Fruit fly (Drosophila melanogaster): ENCODE data around the gene CREG.

CREG gene

dm6 chr3R:17401289-17401752 is 6.9 kb upstream of the CREG start (continued):
- TF ChIP-seq Hand (GFP tag; optimal IDR thresholded peaks at IDR 0.05) (no peak), CG1792 (GFP tag; optimal IDR thresholded peaks at IDR 0.05) (no peak), sd (tag; optimal IDR thresholded peaks at IDR 0.05) (peak; percentile 24), ato (GFP tag; IDR thresholded peaks at IDR 0.05; ENCODE audit: partially characterized antibody) (peak; percentile 81), Dad (GFP tag; optimal IDR thresholded peaks at IDR 0.05) (no peak), CG8281 (tag; optimal IDR thresholded peaks at IDR 0.05) (no peak), stwl (tag; optimal IDR thresholded peaks at IDR 0.05) (peak; percentile 81), CG11398 (GFP tag; optimal IDR thresholded peaks at IDR 0.05) (no peak), CG9876 (GFP tag; optimal IDR thresholded peaks at IDR 0.05) (peak; percentile 52), CG6813 (GFP tag; optimal IDR thresholded peaks at IDR 0.05) (no peak), Usf (GFP tag; optimal IDR thresholded peaks at IDR 0.05) (no peak), h (optimal IDR thresholded peaks at IDR 0.05) (no peak), cwo (GFP tag; optimal IDR thresholded peaks at IDR 0.05) (no peak), crp (GFP tag; optimal IDR thresholded peaks at IDR 0.05) (peak in 1 of 2 experiments; percentile 12), pan (optimal IDR thresholded peaks at IDR 0.05) (no peak), pan (GFP tag; optimal IDR thresholded peaks at IDR 0.05 in 1 of 2, IDR thresholded peaks at IDR 0.05 in 1 of 2) (peak in 1 of 2 experiments; percentile 58), inv (GFP tag; IDR thresholded peaks at IDR 0.05; ENCODE audit: partially characterized antibody) (peak; percentile 79), sc (optimal IDR thresholded peaks at IDR 0.05) (no peak), sc (GFP tag; optimal IDR thresholded peaks at IDR 0.05) (no peak), Adf1 (GFP tag; IDR thresholded peaks at IDR 0.05) (no peak), CG6272 (GFP tag; IDR thresholded peaks at IDR 0.05) (peak; percentile 45; the same call in 1 of the 2 replicates), NfI (GFP tag; optimal IDR thresholded peaks at IDR 0.05) (peak; percentile 69), org-1 (GFP tag; optimal IDR thresholded peaks at IDR 0.05) (no peak), CG5180 (GFP tag; optimal IDR thresholded peaks at IDR 0.05) (no peak), dysf (GFP tag; IDR thresholded peaks at IDR 0.05) (0 out of 3 replicates have a peak, but pooled peaks have one; percentile 24), ara (GFP tag; IDR thresholded peaks at IDR 0.05) (no peak), CG8359 (GFP tag; optimal IDR thresholded peaks at IDR 0.05; ENCODE audit: borderline replicate concordance) (no peak), bab2 (GFP tag; optimal IDR thresholded peaks at IDR 0.05) (peak; percentile 37), CG6791 (GFP tag; IDR thresholded peaks at IDR 0.05; ENCODE audit: partially characterized antibody) (peak; percentile 85), gce (GFP tag; IDR thresholded peaks at IDR 0.05) (no peak), CG33213 (GFP tag; optimal IDR thresholded peaks at IDR 0.05) (peak; percentile 4), Oli (tag; optimal IDR thresholded peaks at IDR 0.05) (peak; percentile 55), zf30C (GFP tag; optimal IDR thresholded peaks at IDR 0.05) (no peak), salm (tag; optimal IDR thresholded peaks at IDR 0.05) (no peak), lab (GFP tag; optimal IDR thresholded peaks at IDR 0.05) (peak; percentile 13), Taf1 (GFP tag; IDR thresholded peaks at IDR 0.05) (no peak), CG11696 (GFP tag; IDR thresholded peaks at IDR 0.05) (no peak), dmrt99B (tag; optimal IDR thresholded peaks at IDR 0.05) (peak; percentile 47), Deaf1 (tag; optimal IDR thresholded peaks at IDR 0.05) (peak; percentile 2), CG5953 (GFP tag; IDR thresholded peaks at IDR 0.05) (no peak), Lhr (GFP tag; optimal IDR thresholded peaks at IDR 0.05) (peak; percentile 61), CG4854 (GFP tag; optimal IDR thresholded peaks at IDR 0.05) (no peak), hbn (GFP tag; IDR thresholded peaks at IDR 0.05; ENCODE audit: partially characterized antibody) (peak; percentile 72; the same call in 1 of the 2 replicates), vnd (GFP tag; IDR thresholded peaks at IDR 0.05; ENCODE audit: partially characterized antibody) (peak; percentile 72), CG13123 (GFP tag; optimal IDR thresholded peaks at IDR 0.05) (no peak), Pdp1 (GFP tag; optimal IDR thresholded peaks at IDR 0.05) (peak; percentile 61 to 85), grau (tag; optimal IDR thresholded peaks at IDR 0.05) (peak; percentile 64), Rfx (GFP tag; IDR thresholded peaks at IDR 0.05) (peak; percentile 75), CG34224 (GFP tag; IDR thresholded peaks at IDR 0.05; ENCODE audit: partially characterized antibody) (peak; percentile 77; the same call in 1 of the 3 replicates), CG9797 (GFP tag; optimal IDR thresholded peaks at IDR 0.05) (no peak)
